Worm (Caenorhabditis elegans) whole organism, young adult: ENCODE results near the gene F53F4.17.

Source experiments
- B0019.2 ChIP-seq: fragments of 200-800 bp; sonication (Bioruptor generic); conservative IDR thresholded peaks from 2 replicates; pipeline ENCODE4 v1.3.6; 2022; ENCODE audit warnings: missing genetic modification reagents, missing genetic modification characterization, missing compliant biosample characterization
- T26A5.8 ChIP-seq: sonication (generic microtip); optimal IDR thresholded peaks from 2 replicates; lab custom pipeline; 2016; ENCODE audit warnings: missing genetic modification characterization, missing compliant biosample characterization
- ama-1 ChIP-seq, 3 experiments: fragments of 150-350 bp in 1 of 3; sonication (generic microtip) in 2 of 3; optimal IDR thresholded peaks; 2 replicates each; lab custom pipeline; 2014 to 2018; ENCODE audit warnings: missing biosample characterization in 2 of 3, missing genetic modification characterization in 2 of 3, missing genetic modification reagents in 2 of 3
- ceh-91 ChIP-seq: fragments of 200-800 bp; sonication (Bioruptor generic); IDR thresholded peaks from 2 replicates; pipeline ENCODE4 v1.3.6; 2022; ENCODE audit warnings: missing genetic modification reagents, missing genetic modification characterization, missing compliant biosample characterization
- egl-44 ChIP-seq: fragments of 200-800 bp; sonication (Bioruptor generic); IDR thresholded peaks from 2 replicates; pipeline ENCODE4 v1.3.6; 2022; ENCODE audit warnings: missing genetic modification reagents, missing genetic modification characterization, missing compliant biosample characterization
- lin-35 ChIP-seq, 3 experiments: fragments of 150-350 bp in 2 of 3; sonication (generic microtip) in 1 of 3; optimal IDR thresholded peaks; 2 replicates each; lab custom pipeline; 2014 to 2018; ENCODE audit warnings: missing biosample characterization in 3 of 3, missing genetic modification characterization in 3 of 3, missing genetic modification reagents in 3 of 3
- lir-1 ChIP-seq: fragments of 200-800 bp; sonication (Bioruptor generic); conservative IDR thresholded peaks from 2 replicates; pipeline ENCODE4 v1.3.6; 2022; ENCODE audit warnings: missing genetic modification reagents, missing genetic modification characterization, missing compliant biosample characterization
- madf-6 ChIP-seq: fragments of 200-800 bp; sonication (Bioruptor generic); IDR thresholded peaks from 2 replicates; pipeline ENCODE4 v1.3.6; 2022; ENCODE audit warnings: missing genetic modification reagents, missing genetic modification characterization, missing compliant biosample characterization
- nfya-1 ChIP-seq: sonication (generic microtip); optimal IDR thresholded peaks from 2 replicates; lab custom pipeline; 2017; ENCODE audit warnings: antibody characterized with exemption, missing compliant biosample characterization, missing genetic modification characterization, borderline replicate concordance; ENCODE audit not compliant: insufficient read depth
- somi-1 ChIP-seq: fragments of 200-800 bp; sonication (Bioruptor generic); optimal IDR thresholded peaks from 2 replicates; lab custom pipeline; 2018; ENCODE audit warnings: mild to moderate bottlenecking, missing genetic modification characterization, missing compliant biosample characterization
- tlf-1 ChIP-seq: fragments of 200-800 bp; sonication (Bioruptor generic); optimal IDR thresholded peaks from 2 replicates; lab custom pipeline; 2018; ENCODE audit warnings: mild to moderate bottlenecking, missing genetic modification characterization, missing compliant biosample characterization
- unc-130 ChIP-seq: sonication (generic microtip); optimal IDR thresholded peaks from 2 replicates; lab custom pipeline; 2016; ENCODE audit warnings: missing genetic modification reagents, missing genetic modification characterization, missing compliant biosample characterization

DNA sequence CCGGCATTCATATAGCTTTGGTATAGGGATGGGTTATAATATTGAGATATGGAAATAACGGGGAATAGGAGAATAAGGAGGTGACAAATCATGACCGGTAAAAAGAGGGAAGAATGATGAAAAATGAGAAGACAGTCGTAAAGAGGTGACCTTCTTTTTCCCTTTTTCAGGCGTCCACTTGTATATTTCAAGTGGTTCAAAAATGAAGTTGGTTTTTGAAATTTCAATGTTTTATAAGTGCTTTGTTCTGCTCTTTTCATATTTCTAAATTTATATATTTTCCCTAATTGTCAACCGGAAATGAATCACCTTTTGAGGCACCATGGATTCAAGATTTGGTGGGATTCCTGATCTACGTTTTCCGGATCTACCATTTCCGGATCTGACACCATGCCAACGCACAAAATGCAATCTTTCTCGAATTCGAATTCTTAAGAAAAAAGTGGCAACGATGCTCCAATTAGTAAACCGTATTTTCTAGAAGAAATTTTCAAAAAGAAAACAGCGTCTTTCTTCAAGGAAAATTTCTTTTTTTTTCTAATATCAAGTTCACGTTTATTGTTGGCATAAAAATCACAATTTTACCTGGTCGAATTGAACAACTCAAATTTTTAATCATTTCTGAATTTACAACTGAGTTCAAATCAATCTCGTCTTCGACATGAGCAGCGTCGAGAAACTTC is 1.6 kb downstream of the F53F4.17 start, which contains the start of the genes F53F4.2 and F53F4.18:
- TF ChIP-seq ama-1 (optimal IDR thresholded peaks at IDR 0.05; lab: Kevin White, UChicago) (no peak), ama-1 (GFP tag; optimal IDR thresholded peaks at IDR 0.05; lab: Kevin White, UChicago) (no peak), ceh-91 (GFP tag; lab: Robert Waterston, UW) (no peak), T26A5.8 (tag; lab: Kevin White, UChicago) (no peak), unc-130 (GFP tag; lab: Kevin White, UChicago) (no peak), madf-6 (GFP tag; lab: Robert Waterston, UW) (no peak), nfya-1 (no peak), egl-44 (GFP tag; lab: Robert Waterston, UW) (no peak), lin-35 (GFP tag; optimal IDR thresholded peaks at IDR 0.05; lab: Kevin White, UChicago) (no peak), somi-1 (GFP tag; lab: Kevin White, UChicago) (no peak), tlf-1 (GFP tag; lab: Kevin White, UChicago) (no peak), lir-1 (no peak), B0019.2 (GFP tag; lab: Robert Waterston, UW) (no peak)
